Fruit fly (Drosophila melanogaster) whole organism, prepupa: Measurements from ENCODE around the gene CG16781.

ENCODE experiments used
- Blimp-1 ChIP-seq: fragments of 200-800 bp; sonication (Bioruptor generic); optimal IDR thresholded peaks from 3 replicates; lab custom pipeline; 2017; ENCODE audit warnings: missing biosample characterization, missing genetic modification characterization, mild to moderate bottlenecking, moderate library complexity, missing genetic modification reagents
- CG10631 ChIP-seq: fragments of 200-800 bp; sonication (Bioruptor generic); optimal IDR thresholded peaks from 2 replicates; lab custom pipeline; 2016; ENCODE audit warnings: missing biosample characterization, missing genetic modification characterization
- CG11294 ChIP-seq: fragments of 200-800 bp; sonication (Bioruptor generic); IDR thresholded peaks from 2 replicates; pipeline ENCODE4 v1.3.6; 2022; ENCODE audit warnings: missing biosample characterization, missing genetic modification characterization
- CG11762 ChIP-seq: fragments of 200-800 bp; sonication (Bioruptor generic); optimal IDR thresholded peaks from 3 replicates; lab custom pipeline; 2016; ENCODE audit warnings: missing biosample characterization, missing genetic modification characterization; ENCODE audit not compliant: insufficient read depth
- CG11902 ChIP-seq: fragments of 200-800 bp; sonication (Bioruptor generic); optimal IDR thresholded peaks from 3 replicates; lab custom pipeline; 2016; ENCODE audit warnings: missing biosample characterization, missing genetic modification characterization
- CG15336 ChIP-seq: fragments of 200-800 bp; sonication (Bioruptor generic); IDR thresholded peaks from 2 replicates; pipeline ENCODE4 v1.3.6; 2022; ENCODE audit warnings: missing biosample characterization, missing genetic modification characterization
- CG3032 ChIP-seq: fragments of 200-800 bp; optimal IDR thresholded peaks from 2 replicates; lab custom pipeline; 2019; ENCODE audit warnings: missing biosample characterization, mild to moderate bottlenecking, missing genetic modification characterization, moderate library complexity
- CG31627 ChIP-seq: fragments of 200-800 bp; sonication (Bioruptor generic); optimal IDR thresholded peaks from 3 replicates; lab custom pipeline; 2016; ENCODE audit warnings: missing biosample characterization, missing genetic modification characterization
- CG32006 ChIP-seq: fragments of 200-800 bp; sonication (Bioruptor generic); optimal IDR thresholded peaks from 3 replicates; lab custom pipeline; 2017; ENCODE audit warnings: missing biosample characterization, mild to moderate bottlenecking, missing genetic modification characterization
- CG3919 ChIP-seq: fragments of 200-800 bp; sonication (Bioruptor generic); optimal IDR thresholded peaks from 3 replicates; lab custom pipeline; 2016; ENCODE audit warnings: missing biosample characterization, missing genetic modification characterization
- CG6276 ChIP-seq: fragments of 200-800 bp; sonication (Bioruptor generic); optimal IDR thresholded peaks from 2 replicates; lab custom pipeline; 2017; ENCODE audit warnings: missing biosample characterization, mild to moderate bottlenecking, missing genetic modification characterization
- CG6808 ChIP-seq: fragments of 200-800 bp; sonication (Bioruptor generic); optimal IDR thresholded peaks from 3 replicates; lab custom pipeline; 2017; ENCODE audit warnings: missing biosample characterization, missing genetic modification characterization, mild to moderate bottlenecking, moderate library complexity, missing genetic modification reagents
- CG6854 ChIP-seq: fragments of 200-800 bp; sonication (Bioruptor generic); optimal IDR thresholded peaks from 2 replicates; lab custom pipeline; 2017; ENCODE audit warnings: missing biosample characterization, mild to moderate bottlenecking, missing genetic modification characterization
- CG7368 ChIP-seq: fragments of 200-800 bp; sonication (Bioruptor generic); optimal IDR thresholded peaks from 3 replicates; lab custom pipeline; 2016; ENCODE audit warnings: missing biosample characterization, missing genetic modification characterization
- CG8119 ChIP-seq: fragments of 200-800 bp; sonication (Bioruptor generic); IDR thresholded peaks from 3 replicates; pipeline ENCODE4 v1.3.6; 2022; ENCODE audit warnings: missing biosample characterization, missing genetic modification characterization
- CG8319 ChIP-seq: fragments of 200-800 bp; sonication (Bioruptor generic); optimal IDR thresholded peaks from 3 replicates; lab custom pipeline; 2016; ENCODE audit warnings: missing biosample characterization, missing genetic modification characterization
- CG8632 ChIP-seq: fragments of 200-800 bp; sonication (Bioruptor generic); optimal IDR thresholded peaks from 3 replicates; lab custom pipeline; 2016; ENCODE audit warnings: missing biosample characterization, missing genetic modification characterization
- Ets21C ChIP-seq: fragments of 200-800 bp; sonication (Bioruptor generic); optimal IDR thresholded peaks from 3 replicates; lab custom pipeline; 2016; ENCODE audit warnings: missing biosample characterization, missing genetic modification characterization
- Ets96B ChIP-seq: fragments of 200-800 bp; optimal IDR thresholded peaks from 2 replicates; lab custom pipeline; 2019; ENCODE audit warnings: missing biosample characterization, mild to moderate bottlenecking, missing genetic modification characterization, moderate library complexity
- Gug ChIP-seq: fragments of 200-800 bp; sonication (Bioruptor generic); IDR thresholded peaks from 2 replicates; pipeline ENCODE4 v1.3.6; 2022; ENCODE audit warnings: missing biosample characterization, missing genetic modification characterization
- Hr38 ChIP-seq: sonication (Bioruptor generic); optimal IDR thresholded peaks from 2 replicates; lab custom pipeline; 2016; ENCODE audit warnings: missing biosample characterization, missing genetic modification characterization
- Hr39 ChIP-seq: fragments of 200-800 bp; sonication (Bioruptor generic); optimal IDR thresholded peaks from 2 replicates; lab custom pipeline; 2016; ENCODE audit warnings: missing biosample characterization, missing genetic modification characterization
- Hr4 ChIP-seq: fragments of 200-800 bp; sonication (Bioruptor generic); optimal IDR thresholded peaks from 3 replicates; lab custom pipeline; 2016; ENCODE audit warnings: missing biosample characterization, missing genetic modification characterization
- Lpt ChIP-seq: fragments of 200-800 bp; sonication (Bioruptor generic); optimal IDR thresholded peaks from 3 replicates; lab custom pipeline; 2016; ENCODE audit warnings: missing biosample characterization, missing genetic modification characterization
- Smox ChIP-seq: fragments of 200-800 bp; sonication (Bioruptor generic); optimal IDR thresholded peaks from 3 replicates; lab custom pipeline; 2016; ENCODE audit warnings: missing biosample characterization, missing genetic modification characterization
- Sox14 ChIP-seq: fragments of 200-800 bp; sonication (Bioruptor generic); optimal IDR thresholded peaks from 3 replicates; lab custom pipeline; 2016; ENCODE audit warnings: missing biosample characterization, missing genetic modification characterization
- achi ChIP-seq: fragments of 200-800 bp; sonication (Bioruptor generic); optimal IDR thresholded peaks from 3 replicates; lab custom pipeline; 2016; ENCODE audit warnings: missing biosample characterization, missing genetic modification characterization
- acj6 ChIP-seq: fragments of 200-800 bp; sonication (Bioruptor generic); optimal IDR thresholded peaks from 3 replicates; lab custom pipeline; 2016; ENCODE audit warnings: missing biosample characterization, missing genetic modification characterization
- cyc ChIP-seq: fragments of 200-800 bp; sonication (Bioruptor generic); optimal IDR thresholded peaks from 3 replicates; lab custom pipeline; 2016; ENCODE audit warnings: missing biosample characterization, missing genetic modification characterization
- dac ChIP-seq: fragments of 200-800 bp; sonication (Bioruptor generic); optimal IDR thresholded peaks from 2 replicates; lab custom pipeline; 2017; ENCODE audit warnings: missing biosample characterization, mild to moderate bottlenecking, missing genetic modification characterization
- dsx ChIP-seq: fragments of 200-800 bp; optimal IDR thresholded peaks from 3 replicates; lab custom pipeline; 2019; ENCODE audit warnings: missing biosample characterization, mild to moderate bottlenecking, missing genetic modification characterization, moderate library complexity; ENCODE audit not compliant: poor library complexity, severe bottlenecking
- eg ChIP-seq: fragments of 200-800 bp; sonication (Bioruptor generic); IDR thresholded peaks from 3 replicates; pipeline ENCODE4 v1.3.6; 2022; ENCODE audit warnings: missing biosample characterization, missing genetic modification characterization
- esn ChIP-seq: fragments of 200-800 bp; sonication (Bioruptor generic); optimal IDR thresholded peaks from 2 replicates; lab custom pipeline; 2016; ENCODE audit warnings: missing biosample characterization, mild to moderate bottlenecking, missing genetic modification characterization, moderate library complexity
- fkh ChIP-seq: fragments of 200-800 bp; sonication (Bioruptor generic); optimal IDR thresholded peaks from 3 replicates; lab custom pipeline; 2017; ENCODE audit warnings: missing biosample characterization, mild to moderate bottlenecking, missing genetic modification characterization, moderate library complexity
- lz ChIP-seq: fragments of 200-800 bp; sonication (Bioruptor generic); optimal IDR thresholded peaks from 3 replicates; lab custom pipeline; 2016; ENCODE audit warnings: missing biosample characterization, missing genetic modification characterization
- net ChIP-seq: fragments of 200-800 bp; sonication (Bioruptor generic); optimal IDR thresholded peaks from 3 replicates; lab custom pipeline; 2016; ENCODE audit warnings: missing biosample characterization, missing genetic modification characterization
- salr ChIP-seq, 2 experiments: fragments of 200-800 bp; sonication (Bioruptor generic); optimal IDR thresholded peaks; 3 replicates each; lab custom pipeline; 2016 to 2018; ENCODE audit warnings: missing biosample characterization in 2 of 2, missing genetic modification characterization in 2 of 2, mild to moderate bottlenecking in 1 of 2
- spab ChIP-seq: fragments of 200-800 bp; sonication (Bioruptor generic); optimal IDR thresholded peaks from 2 replicates; lab custom pipeline; 2017; ENCODE audit warnings: missing biosample characterization, mild to moderate bottlenecking, missing genetic modification characterization, missing genetic modification reagents
- ss ChIP-seq, 2 experiments: fragments of 200-800 bp; sonication (Bioruptor generic); optimal IDR thresholded peaks; 2 replicates in 1 of 2; 3 replicates in 1 of 2; lab custom pipeline; 2017 to 2018; ENCODE audit warnings: mild to moderate bottlenecking in 2 of 2, missing biosample characterization in 2 of 2, missing genetic modification characterization in 2 of 2, moderate library complexity in 1 of 2
- vri ChIP-seq: fragments of 200-800 bp; sonication (Bioruptor generic); optimal IDR thresholded peaks from 3 replicates; lab custom pipeline; 2016; ENCODE audit warnings: missing biosample characterization, mild to moderate bottlenecking, missing genetic modification characterization

CG16781 gene

dm6 chrX:3470467-3471079 lies 6.7 kb upstream of the CG16781 start:
- TF ChIP-seq CG11294 (no peak), Lpt (GFP tag; lab: Kevin White, UChicago) (no peak), eg (GFP tag; lab: Robert Waterston, UW) (no peak), Hr39 (no peak), Sox14 (no peak), salr (GFP tag; optimal IDR thresholded peaks at IDR 0.05; lab: Kevin White, UChicago) (no peak), Hr4 (GFP tag; lab: Kevin White, UChicago) (no peak), CG15336 (no peak), CG10631 (GFP tag; lab: Kevin White, UChicago) (no peak), Hr38 (GFP tag; lab: Kevin White, UChicago) (no peak), Gug (GFP tag; lab: Robert Waterston, UW) (no peak), CG6808 (GFP tag; lab: Kevin White, UChicago) (no peak), esn (GFP tag; lab: Kevin White, UChicago) (no peak), ss (GFP tag; optimal IDR thresholded peaks at IDR 0.05; lab: Kevin White, UChicago) (no peak), Smox (no peak), CG32006 (no peak), vri (no peak), Ets96B (tag; lab: Kevin White, UChicago) (no peak)

- TF ChIP-seq dsx, result no peak
- no peak for TF ChIP-seq eg (GFP tag; lab: Robert Waterston, UW)
- TF ChIP-seq CG31627 (GFP tag; lab: Kevin White, UChicago), result no peak
- TF ChIP-seq CG3919, result no peak
- no peak for TF ChIP-seq CG7368 (GFP tag; lab: Kevin White, UChicago)
- no peak for TF ChIP-seq cyc
- no peak for TF ChIP-seq Hr39
- TF ChIP-seq CG8119, result no peak
- no peak for TF ChIP-seq CG11762 (GFP tag; lab: Kevin White, UChicago)
- TF ChIP-seq vri, result no peak
- no peak for TF ChIP-seq Ets21C (GFP tag; lab: Kevin White, UChicago)
- TF ChIP-seq CG11294, result no peak
- TF ChIP-seq lz, result no peak
- TF ChIP-seq Blimp-1 (GFP tag; lab: Kevin White, UChicago), result no peak
- TF ChIP-seq CG3032 (tag; lab: Kevin White, UChicago), result no peak
- no peak for TF ChIP-seq Gug (GFP tag; lab: Robert Waterston, UW)
- TF ChIP-seq Hr4 (GFP tag; lab: Kevin White, UChicago), result no peak
- TF ChIP-seq acj6, result no peak
- TF ChIP-seq CG15336, result no peak
- TF ChIP-seq Smox, result no peak
Observed at dm6 chrX:3465551-3465950, 1.7 kb upstream of the CG16781 start.

dm6 chrX:3460140-3460642 lies 3.7 kb downstream of the CG16781 start, which contains the start of the genes CG16782 and CG10801:
Gene CG16782, minus strand, starts transcription at chrX:3460240.
Gene CG10801, plus strand, starts transcription at chrX:3460592.
- TF ChIP-seq CG8119, result no peak
- TF ChIP-seq CG15336, result no peak
- no peak for TF ChIP-seq CG7368 (GFP tag; lab: Kevin White, UChicago)
- TF ChIP-seq CG8632 (GFP tag; lab: Kevin White, UChicago), result no peak
- no peak for TF ChIP-seq dac (GFP tag; lab: Kevin White, UChicago)
- no peak for TF ChIP-seq fkh (GFP tag; lab: Kevin White, UChicago)
- TF ChIP-seq spab (GFP tag; lab: Kevin White, UChicago), result no peak
- TF ChIP-seq CG6276 (GFP tag; lab: Kevin White, UChicago), result no peak
- TF ChIP-seq ss (GFP tag; optimal IDR thresholded peaks at IDR 0.05; lab: Kevin White, UChicago), result no peak
- no peak for TF ChIP-seq Hr39
- no peak for TF ChIP-seq CG11902
- no peak for TF ChIP-seq CG8319 (GFP tag; lab: Kevin White, UChicago)
- TF ChIP-seq acj6, result no peak
- TF ChIP-seq CG6854, result no peak
- no peak for TF ChIP-seq net (GFP tag; lab: Kevin White, UChicago)
- no peak for TF ChIP-seq eg (GFP tag; lab: Robert Waterston, UW)
- no peak for TF ChIP-seq achi (GFP tag; lab: Kevin White, UChicago)
